Fruit fly (Drosophila melanogaster): ENCODE results near the gene CG31274.
A peak's percentile ranks its signal among the peaks of the same experiment; 100 is the strongest.

Gene CG31274

dm6 chr3R:16957759-16958536 is 34.9 kb upstream of the CG31274 start (continued):
- TF ChIP-seq disco-r (GFP tag; optimal IDR thresholded peaks at IDR 0.05) (no peak), lov (optimal IDR thresholded peaks at IDR 0.05) (no peak), lov (GFP tag; IDR thresholded peaks at IDR 0.05) (0 out of 3 replicates have a peak, but pooled peaks have one; percentile 8), CG16815 (GFP tag; optimal IDR thresholded peaks at IDR 0.05) (peak; percentile 70), Eip74EF (GFP tag; optimal IDR thresholded peaks at IDR 0.05) (no peak), fd96Cb (tag; optimal IDR thresholded peaks at IDR 0.05) (peak; percentile 87), gcm (GFP tag; optimal IDR thresholded peaks at IDR 0.05) (peak; percentile 85), sc (optimal IDR thresholded peaks at IDR 0.05) (no peak), sc (GFP tag; optimal IDR thresholded peaks at IDR 0.05) (peak; percentile 81), crol (GFP tag; IDR thresholded peaks at IDR 0.05) (0 out of 2 replicates have a peak, but pooled peaks have one; percentile 21), CG6689 (GFP tag; IDR thresholded peaks at IDR 0.05) (peak; percentile 75), so (GFP tag; IDR thresholded peaks at IDR 0.05) (peak; percentile 57; the same call in 2 of the 3 replicates), gfzf (GFP tag; optimal IDR thresholded peaks at IDR 0.05) (peak; percentile 5), Hey (tag; optimal IDR thresholded peaks at IDR 0.05) (no peak), Nf-YB (GFP tag; optimal IDR thresholded peaks at IDR 0.05) (peak; percentile 91), CG7963 (GFP tag; IDR thresholded peaks at IDR 0.05; ENCODE audit: partially characterized antibody) (no peak), CG7839 (tag; optimal IDR thresholded peaks at IDR 0.05) (peak; percentile 88), hbn (GFP tag; IDR thresholded peaks at IDR 0.05; ENCODE audit: partially characterized antibody) (no peak), lilli (GFP tag; optimal IDR thresholded peaks at IDR 0.05) (peak; percentile 35), CG18011 (GFP tag; optimal IDR thresholded peaks at IDR 0.05) (no peak), ase (GFP tag; IDR thresholded peaks at IDR 0.05) (peak; percentile 51; the same call in 1 of the 3 replicates), CG14441 (GFP tag; IDR thresholded peaks at IDR 0.05) (peak; percentile 42; the same call in 1 of the 2 replicates), Oli (tag; optimal IDR thresholded peaks at IDR 0.05) (peak; percentile 89), lola (GFP tag; optimal IDR thresholded peaks at IDR 0.05) (peak in 1 of 3 experiments; percentile 95), gce (GFP tag; IDR thresholded peaks at IDR 0.05) (peak; percentile 6; the same call in 1 of the 3 replicates), CG9437 (GFP tag; optimal IDR thresholded peaks at IDR 0.05) (peak; percentile 92), C15 (GFP tag; IDR thresholded peaks at IDR 0.05) (0 out of 3 replicates have a peak, but pooled peaks have one; percentile 18), CG13296 (GFP tag; optimal IDR thresholded peaks at IDR 0.05) (peak; percentile 82), CG4360 (GFP tag; IDR thresholded peaks at IDR 0.05) (no peak), knrl (GFP tag; IDR thresholded peaks at IDR 0.05; ENCODE audit: partially characterized antibody) (no peak; the same call in 2 of the 3 replicates), fru (optimal IDR thresholded peaks at IDR 0.05) (no peak), ATbp (GFP tag; optimal IDR thresholded peaks at IDR 0.05) (peak; percentile 74), Adf1 (GFP tag; IDR thresholded peaks at IDR 0.05) (peak; percentile 23; the same call in 1 of the 2 replicates), zen (tag; optimal IDR thresholded peaks at IDR 0.05) (peak; percentile 76), MBD-R2 (GFP tag; IDR thresholded peaks at IDR 0.05) (0 out of 2 replicates have a peak, but pooled peaks have one; percentile 13), CG11695 (GFP tag; IDR thresholded peaks at IDR 0.05) (peak; percentile 77; the same call in 2 of the 3 replicates), CG17829 (tag; optimal IDR thresholded peaks at IDR 0.05) (peak; percentile 91), CG3995 (GFP tag; optimal IDR thresholded peaks at IDR 0.05) (no peak), CG15011 (GFP tag; optimal IDR thresholded peaks at IDR 0.05) (peak; percentile 23), crc (GFP tag; optimal IDR thresholded peaks at IDR 0.05) (no peak), Dip2 (GFP tag; IDR thresholded peaks at IDR 0.05) (no peak), ewg (GFP tag; optimal IDR thresholded peaks at IDR 0.05) (peak; percentile 76), CG18619 (GFP tag; optimal IDR thresholded peaks at IDR 0.05) (peak; percentile 91), E2f1 (GFP tag; IDR thresholded peaks at IDR 0.05) (0 out of 2 replicates have a peak, but pooled peaks have one; percentile 48), CG11560 (tag; IDR thresholded peaks at IDR 0.05) (no peak), HLH4C (GFP tag; IDR thresholded peaks at IDR 0.05; ENCODE audit: partially characterized antibody) (no peak), CG16779 (GFP tag; IDR thresholded peaks at IDR 0.05) (no peak), CG5953 (GFP tag; IDR thresholded peaks at IDR 0.05) (peak; percentile 8; the same call in 1 of the 2 replicates)
